Worm (Caenorhabditis elegans): ENCODE results near the gene srlf-34.

srlf-34 gene

ce11 chrII:10311973-10312372 is at the start of gene srlf-34:
srlf-34 (plus strand) TSS chrII:10312293.
- TF ChIP-seq ets-7 (tag; optimal IDR thresholded peaks at IDR 0.05) (no peak), sea-1 (GFP tag; conservative IDR thresholded peaks at IDR 0.05) (no peak)

ce11 chrII:10270052-10270451 is 42.0 kb upstream of the srlf-34 start, which contains the start of gene F54B3.2:
F54B3.2 (minus strand) TSS chrII:10270152.
- TF ChIP-seq ets-7 (tag; optimal IDR thresholded peaks at IDR 0.05): no peak
- no peak for TF ChIP-seq tra-4 (tag; optimal IDR thresholded peaks at IDR 0.05)
- no peak for TF ChIP-seq pes-1 (GFP tag; IDR thresholded peaks at IDR 0.05)
- no peak for TF ChIP-seq F13C5.2 (tag; optimal IDR thresholded peaks at IDR 0.05)

- TF ChIP-seq hmbx-1 (tag; optimal IDR thresholded peaks at IDR 0.05): no peak
- no peak for TF ChIP-seq hmg-4 (GFP tag; optimal IDR thresholded peaks at IDR 0.05)
- no peak for TF ChIP-seq hnd-1 (tag; optimal IDR thresholded peaks at IDR 0.05)
- no peak for TF ChIP-seq sea-1 (GFP tag; conservative IDR thresholded peaks at IDR 0.05)
- no peak for TF ChIP-seq aly-1 (tag; optimal IDR thresholded peaks at IDR 0.05)
- TF ChIP-seq ama-1 (optimal IDR thresholded peaks at IDR 0.05): no peak
Observed at ce11 chrII:10271093-10271492, 41.0 kb upstream of the srlf-34 start, which contains the start of gene F54B3.4. F54B3.4 (minus strand) TSS chrII:10271193.

- TF ChIP-seq B0310.2 (tag; optimal IDR thresholded peaks at IDR 0.05) (no peak), ama-1 (optimal IDR thresholded peaks at IDR 0.05) (no peak)
Observed at ce11 chrII:10279561-10279960, 32.5 kb upstream of the srlf-34 start, which contains the start of gene ZK971.1. ZK971.1 (minus strand) TSS chrII:10279661.

- TF ChIP-seq scrt-1 (GFP tag; IDR thresholded peaks at IDR 0.05): no peak
- no peak for TF ChIP-seq sea-1 (GFP tag; conservative IDR thresholded peaks at IDR 0.05)
- no peak for TF ChIP-seq B0310.2 (tag; optimal IDR thresholded peaks at IDR 0.05)
- no peak for TF ChIP-seq hmg-4 (GFP tag; optimal IDR thresholded peaks at IDR 0.05)
- no peak for TF ChIP-seq ama-1 (optimal IDR thresholded peaks at IDR 0.05)
- TF ChIP-seq tra-4 (tag; optimal IDR thresholded peaks at IDR 0.05): no peak
- TF ChIP-seq flt-1 (GFP tag; IDR thresholded peaks at IDR 0.05): no peak
- TF ChIP-seq F13C5.2 (tag; optimal IDR thresholded peaks at IDR 0.05): no peak
- no peak for TF ChIP-seq ets-7 (tag; optimal IDR thresholded peaks at IDR 0.05)
- TF ChIP-seq aly-1 (tag; optimal IDR thresholded peaks at IDR 0.05): no peak
- no peak for TF ChIP-seq hmbx-1 (tag; optimal IDR thresholded peaks at IDR 0.05)
- no peak for TF ChIP-seq pes-1 (GFP tag; IDR thresholded peaks at IDR 0.05)
- TF ChIP-seq tbx-11 (GFP tag; IDR thresholded peaks at IDR 0.05): no peak
- no peak for TF ChIP-seq hnd-1 (tag; optimal IDR thresholded peaks at IDR 0.05)
Observed at ce11 chrII:10281674-10282073, 30.4 kb upstream of the srlf-34 start.

- TF ChIP-seq aly-1 (tag; optimal IDR thresholded peaks at IDR 0.05) (no peak), tra-4 (tag; optimal IDR thresholded peaks at IDR 0.05) (no peak), tbx-11 (GFP tag; IDR thresholded peaks at IDR 0.05) (no peak), ama-1 (optimal IDR thresholded peaks at IDR 0.05) (no peak), scrt-1 (GFP tag; IDR thresholded peaks at IDR 0.05) (no peak), ceh-13 (GFP tag; optimal IDR thresholded peaks at IDR 0.05) (no peak), hnd-1 (tag; optimal IDR thresholded peaks at IDR 0.05) (no peak), sea-1 (GFP tag; conservative IDR thresholded peaks at IDR 0.05) (no peak)
Observed at ce11 chrII:10283145-10283544, 28.9 kb upstream of the srlf-34 start.

- TF ChIP-seq sea-1 (GFP tag; conservative IDR thresholded peaks at IDR 0.05) (no peak), aly-1 (tag; optimal IDR thresholded peaks at IDR 0.05) (no peak), F13C5.2 (tag; optimal IDR thresholded peaks at IDR 0.05) (no peak), ceh-36 (tag; optimal IDR thresholded peaks at IDR 0.05) (no peak), tbx-11 (GFP tag; IDR thresholded peaks at IDR 0.05) (no peak), B0310.2 (tag; optimal IDR thresholded peaks at IDR 0.05) (no peak), hmbx-1 (tag; optimal IDR thresholded peaks at IDR 0.05) (no peak), scrt-1 (GFP tag; IDR thresholded peaks at IDR 0.05) (no peak), ama-1 (optimal IDR thresholded peaks at IDR 0.05) (no peak), tbx-37 (GFP tag; conservative IDR thresholded peaks at IDR 0.05) (no peak), tra-4 (tag; optimal IDR thresholded peaks at IDR 0.05) (no peak), ceh-13 (GFP tag; optimal IDR thresholded peaks at IDR 0.05) (no peak), hmg-4 (GFP tag; optimal IDR thresholded peaks at IDR 0.05) (no peak), flt-1 (GFP tag; IDR thresholded peaks at IDR 0.05) (no peak), ets-7 (tag; optimal IDR thresholded peaks at IDR 0.05) (no peak), hnd-1 (tag; optimal IDR thresholded peaks at IDR 0.05) (no peak)
Observed at ce11 chrII:10284991-10285390, 27.1 kb upstream of the srlf-34 start.

ce11 chrII:10288926-10289325 is 23.2 kb upstream of the srlf-34 start:
- no peak for TF ChIP-seq scrt-1 (GFP tag; IDR thresholded peaks at IDR 0.05)
- TF ChIP-seq ceh-36 (tag; optimal IDR thresholded peaks at IDR 0.05): no peak
- TF ChIP-seq B0310.2 (tag; optimal IDR thresholded peaks at IDR 0.05): no peak
- TF ChIP-seq aly-1 (tag; optimal IDR thresholded peaks at IDR 0.05): no peak
- TF ChIP-seq hmg-4 (GFP tag; optimal IDR thresholded peaks at IDR 0.05): no peak
- no peak for TF ChIP-seq tra-4 (tag; optimal IDR thresholded peaks at IDR 0.05)
- no peak for TF ChIP-seq F13C5.2 (tag; optimal IDR thresholded peaks at IDR 0.05)
- TF ChIP-seq ceh-13 (GFP tag; optimal IDR thresholded peaks at IDR 0.05): no peak
- no peak for TF ChIP-seq ets-7 (tag; optimal IDR thresholded peaks at IDR 0.05)
- no peak for TF ChIP-seq tbx-11 (GFP tag; IDR thresholded peaks at IDR 0.05)
- no peak for TF ChIP-seq tbx-37 (GFP tag; conservative IDR thresholded peaks at IDR 0.05)
- no peak for TF ChIP-seq hnd-1 (tag; optimal IDR thresholded peaks at IDR 0.05)
- TF ChIP-seq hmbx-1 (tag; optimal IDR thresholded peaks at IDR 0.05): no peak

ce11 chrII:10294262-10294661 is 17.8 kb upstream of the srlf-34 start:
- TF ChIP-seq ceh-13 (GFP tag; optimal IDR thresholded peaks at IDR 0.05) (no peak), hmg-4 (GFP tag; optimal IDR thresholded peaks at IDR 0.05) (no peak), aly-1 (tag; optimal IDR thresholded peaks at IDR 0.05) (no peak), ceh-36 (tag; optimal IDR thresholded peaks at IDR 0.05) (no peak), hnd-1 (tag; optimal IDR thresholded peaks at IDR 0.05) (no peak), pes-1 (GFP tag; IDR thresholded peaks at IDR 0.05) (no peak), ets-7 (tag; optimal IDR thresholded peaks at IDR 0.05) (no peak), ama-1 (optimal IDR thresholded peaks at IDR 0.05) (no peak), sea-1 (GFP tag; conservative IDR thresholded peaks at IDR 0.05) (no peak), F13C5.2 (tag; optimal IDR thresholded peaks at IDR 0.05) (no peak)

Measured in whole organism, early embryonic.